Fruit fly (Drosophila melanogaster): ENCODE results near the gene Prp6.

Prp6 gene

DNA sequence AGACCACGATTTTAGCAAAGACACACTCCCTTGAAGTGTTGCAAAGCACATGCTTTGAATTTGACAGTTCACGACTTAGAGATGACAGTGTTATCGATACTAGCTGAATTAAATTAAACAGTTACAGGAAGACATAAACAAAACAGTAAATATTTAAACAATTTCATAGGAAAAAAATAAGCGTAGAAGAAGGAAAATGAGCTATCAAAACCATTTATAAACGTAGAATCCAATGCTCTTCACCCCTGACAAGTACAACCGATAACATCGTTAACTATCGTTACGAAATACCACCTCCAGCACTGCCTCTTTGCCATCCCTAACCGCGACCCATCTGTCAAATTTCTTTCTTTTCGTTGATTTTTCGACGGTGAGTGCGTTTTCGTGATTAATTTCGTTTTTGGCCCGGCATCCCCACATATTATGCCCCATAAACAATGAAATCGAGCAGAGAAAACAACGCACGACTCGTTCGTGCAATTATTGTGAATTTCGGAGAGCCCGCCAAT lies 6.3 kb upstream of the Prp6 start, which contains the start of gene RpL26 (continued):
- peak; percentile 94 for TF ChIP-seq sna (GFP tag; IDR thresholded peaks at IDR 0.05; ENCODE audit: partially characterized antibody)
- TF ChIP-seq CG10979 (tag; optimal IDR thresholded peaks at IDR 0.05), result peak; percentile 46
- TF ChIP-seq wek (GFP tag; optimal IDR thresholded peaks at IDR 0.05), result peak; percentile 15
- peak; percentile 53; the same call in 1 of the 2 replicates for TF ChIP-seq CG17328 (GFP tag; IDR thresholded peaks at IDR 0.05)
- TF ChIP-seq Gsc (GFP tag; IDR thresholded peaks at IDR 0.05), result no peak
- TF ChIP-seq Drgx (GFP tag; IDR thresholded peaks at IDR 0.05), result no peak
- peak; percentile 7 for TF ChIP-seq CG10274 (GFP tag; optimal IDR thresholded peaks at IDR 0.05)
- peak; percentile 57 for TF ChIP-seq tap (tag; optimal IDR thresholded peaks at IDR 0.05)
- TF ChIP-seq CG31388 (GFP tag; optimal IDR thresholded peaks at IDR 0.05), result no peak
- TF ChIP-seq CG2678 (tag; optimal IDR thresholded peaks at IDR 0.05), result peak; percentile 76
- TF ChIP-seq TFAM (GFP tag; optimal IDR thresholded peaks at IDR 0.05), result no peak
- peak; percentile 78 for TF ChIP-seq CG1602 (GFP tag; optimal IDR thresholded peaks at IDR 0.05)
- peak; percentile 82 for TF ChIP-seq CG7372 (GFP tag; IDR thresholded peaks at IDR 0.05)
- peak; percentile 89 for TF ChIP-seq CG30403 (GFP tag; optimal IDR thresholded peaks at IDR 0.05)
- no peak for TF ChIP-seq CG6654 (GFP tag; optimal IDR thresholded peaks at IDR 0.05)
- peak; percentile 98 for TF ChIP-seq CG2129 (GFP tag; IDR thresholded peaks at IDR 0.05; ENCODE audit: partially characterized antibody)
- TF ChIP-seq CG13287 (GFP tag; IDR thresholded peaks at IDR 0.05; ENCODE audit: partially characterized antibody), result peak; percentile 93
- TF ChIP-seq Jarid2 (GFP tag; optimal IDR thresholded peaks at IDR 0.05), result no peak
- TF ChIP-seq fd102C (GFP tag; optimal IDR thresholded peaks at IDR 0.05), result no peak
- peak; percentile 66 for TF ChIP-seq CG15011 (GFP tag; optimal IDR thresholded peaks at IDR 0.05)
- no peak for TF ChIP-seq Neu2 (GFP tag; optimal IDR thresholded peaks at IDR 0.05; ENCODE audit: borderline replicate concordance)
- peak; percentile 62 for TF ChIP-seq Mad (GFP tag; optimal IDR thresholded peaks at IDR 0.05)
- TF ChIP-seq CG11723 (GFP tag; optimal IDR thresholded peaks at IDR 0.05), result peak; percentile 60
- peak; percentile 20 for TF ChIP-seq eyg (GFP tag; optimal IDR thresholded peaks at IDR 0.05)
- TF ChIP-seq cad (GFP tag; optimal IDR thresholded peaks at IDR 0.05), result no peak
- peak; percentile 24 for TF ChIP-seq gcm2 (GFP tag; optimal IDR thresholded peaks at IDR 0.05)
- TF ChIP-seq Dbx (GFP tag; IDR thresholded peaks at IDR 0.05), result peak; percentile 88
- peak; percentile 64 for TF ChIP-seq ind (GFP tag; optimal IDR thresholded peaks at IDR 0.05)
- no peak for TF ChIP-seq seq (GFP tag; IDR thresholded peaks at IDR 0.05)
- TF ChIP-seq bcd (GFP tag; optimal IDR thresholded peaks at IDR 0.05), result peak; percentile 75
- TF ChIP-seq CG8290 (GFP tag; optimal IDR thresholded peaks at IDR 0.05), result peak; percentile 71
- TF ChIP-seq CG8290 (tag; optimal IDR thresholded peaks at IDR 0.05), result no peak
- no peak for TF ChIP-seq CG14965 (GFP tag; optimal IDR thresholded peaks at IDR 0.05; ENCODE audit: borderline replicate concordance)
- TF ChIP-seq CG32767 (GFP tag; IDR thresholded peaks at IDR 0.05), result peak; percentile 22; the same call in 1 of the 2 replicates
- peak; percentile 77 for TF ChIP-seq gro (GFP tag; optimal IDR thresholded peaks at IDR 0.05)
- TF ChIP-seq CG12769 (tag; optimal IDR thresholded peaks at IDR 0.05), result peak; percentile 56
- no peak for TF ChIP-seq CG1832 (GFP tag; optimal IDR thresholded peaks at IDR 0.05)
- peak; percentile 73 for TF ChIP-seq Atf-2 (GFP tag; optimal IDR thresholded peaks at IDR 0.05)
- peak; percentile 55 for TF ChIP-seq CG4617 (GFP tag; optimal IDR thresholded peaks at IDR 0.05; ENCODE audit: borderline replicate concordance)
- peak; percentile 66 for TF ChIP-seq esg (GFP tag; conservative IDR thresholded peaks at IDR 0.05)
- no peak for TF ChIP-seq Vsx1 (GFP tag; optimal IDR thresholded peaks at IDR 0.05)
- peak; percentile 50 for TF ChIP-seq CG32772 (GFP tag; IDR thresholded peaks at IDR 0.05)
- TF ChIP-seq fd96Cb (tag; optimal IDR thresholded peaks at IDR 0.05), result peak; percentile 42
- TF ChIP-seq Chrac-16 (GFP tag; optimal IDR thresholded peaks at IDR 0.05), result peak; percentile 79
- TF ChIP-seq CG15073 (GFP tag; optimal IDR thresholded peaks at IDR 0.05), result peak; percentile 38
- peak; percentile 62 for TF ChIP-seq E2f1 (GFP tag; IDR thresholded peaks at IDR 0.05)
- TF ChIP-seq Sin3A (optimal IDR thresholded peaks at IDR 0.05), result peak; percentile 95
- TF ChIP-seq oc (tag; optimal IDR thresholded peaks at IDR 0.05), result no peak
- TF ChIP-seq nerfin-2 (GFP tag; IDR thresholded peaks at IDR 0.05; ENCODE audit: partially characterized antibody), result peak; percentile 90
- no peak for TF ChIP-seq Dip2 (GFP tag; IDR thresholded peaks at IDR 0.05)
- TF ChIP-seq Blimp-1 (GFP tag; optimal IDR thresholded peaks at IDR 0.05), result no peak

Measured in whole organism, embryonic.